Worm (Caenorhabditis elegans) whole organism, early embryonic: Measurements from ENCODE around the gene M18.6.
A peak's percentile ranks its signal among the peaks of the same experiment; 100 is the strongest.

Experiments used
- B0310.2 ChIP-seq: sonication (generic microtip); optimal IDR thresholded peaks from 2 replicates; lab custom pipeline; 2016; ENCODE audit warnings: mild to moderate bottlenecking, missing genetic modification characterization, missing compliant biosample characterization
- F13C5.2 ChIP-seq: sonication (generic microtip); optimal IDR thresholded peaks from 2 replicates; lab custom pipeline; 2017; ENCODE audit warnings: mild to moderate bottlenecking, missing genetic modification characterization, inconsistent platforms, missing compliant biosample characterization
- aly-1 ChIP-seq: sonication (generic microtip); optimal IDR thresholded peaks from 2 replicates; lab custom pipeline; 2016; ENCODE audit warnings: missing genetic modification characterization, missing compliant biosample characterization
- ama-1 ChIP-seq: fragments of 150-350 bp; optimal IDR thresholded peaks from 2 replicates; lab custom pipeline; 2014
- ceh-13 ChIP-seq: fragments of 200-800 bp; sonication (Bioruptor generic); optimal IDR thresholded peaks from 2 replicates; lab custom pipeline; 2018; ENCODE audit warnings: mild to moderate bottlenecking, missing genetic modification characterization, missing compliant biosample characterization
- ceh-36 ChIP-seq: sonication (generic microtip); optimal IDR thresholded peaks from 2 replicates; lab custom pipeline; 2016; ENCODE audit warnings: missing genetic modification characterization, inconsistent platforms, missing compliant biosample characterization
- ets-7 ChIP-seq: sonication (generic microtip); optimal IDR thresholded peaks from 2 replicates; lab custom pipeline; 2016; ENCODE audit warnings: missing genotype, missing genetic modification characterization, missing compliant biosample characterization
- flt-1 ChIP-seq: fragments of 200-800 bp; sonication (Bioruptor generic); IDR thresholded peaks from 2 replicates; pipeline ENCODE4 v1.3.6; 2022; ENCODE audit warnings: missing genetic modification characterization, missing compliant biosample characterization
- hmbx-1 ChIP-seq: sonication (generic microtip); optimal IDR thresholded peaks from 2 replicates; lab custom pipeline; 2016; ENCODE audit warnings: mild to moderate bottlenecking, missing genetic modification characterization, missing compliant biosample characterization
- hmg-4 ChIP-seq: fragments of 200-800 bp; sonication (Bioruptor generic); optimal IDR thresholded peaks from 2 replicates; lab custom pipeline; 2018; ENCODE audit warnings: mild to moderate bottlenecking, missing genetic modification characterization, missing compliant biosample characterization
- hnd-1 ChIP-seq: sonication (generic microtip); optimal IDR thresholded peaks from 2 replicates; lab custom pipeline; 2016; ENCODE audit warnings: missing genetic modification characterization, missing compliant biosample characterization
- pes-1 ChIP-seq: fragments of 200-800 bp; sonication (Bioruptor generic); IDR thresholded peaks from 2 replicates; pipeline ENCODE4 v1.3.6; 2022; ENCODE audit warnings: missing genetic modification reagents, missing genetic modification characterization, missing compliant biosample characterization
- scrt-1 ChIP-seq: fragments of 200-800 bp; sonication (Bioruptor generic); IDR thresholded peaks from 2 replicates; pipeline ENCODE4 v1.3.6; 2022; ENCODE audit warnings: missing genetic modification characterization, missing compliant biosample characterization
- sea-1 ChIP-seq: fragments of 200-800 bp; sonication (Bioruptor generic); conservative IDR thresholded peaks from 2 replicates; pipeline ENCODE4 v1.3.6; 2022; ENCODE audit warnings: missing genetic modification characterization, missing compliant biosample characterization
- tbx-11 ChIP-seq: fragments of 200-800 bp; sonication (Bioruptor generic); IDR thresholded peaks from 2 replicates; pipeline ENCODE4 v1.3.6; 2022; ENCODE audit warnings: missing genetic modification characterization, missing compliant biosample characterization
- tbx-37 ChIP-seq: fragments of 200-800 bp; sonication (Bioruptor generic); conservative IDR thresholded peaks from 2 replicates; pipeline ENCODE4 v1.3.6; 2022; ENCODE audit warnings: missing genetic modification reagents, missing genetic modification characterization, missing compliant biosample characterization
- tra-4 ChIP-seq: sonication (generic microtip); optimal IDR thresholded peaks from 2 replicates; lab custom pipeline; 2017; ENCODE audit warnings: missing genetic modification characterization, missing compliant biosample characterization

M18.6 gene

DNA sequence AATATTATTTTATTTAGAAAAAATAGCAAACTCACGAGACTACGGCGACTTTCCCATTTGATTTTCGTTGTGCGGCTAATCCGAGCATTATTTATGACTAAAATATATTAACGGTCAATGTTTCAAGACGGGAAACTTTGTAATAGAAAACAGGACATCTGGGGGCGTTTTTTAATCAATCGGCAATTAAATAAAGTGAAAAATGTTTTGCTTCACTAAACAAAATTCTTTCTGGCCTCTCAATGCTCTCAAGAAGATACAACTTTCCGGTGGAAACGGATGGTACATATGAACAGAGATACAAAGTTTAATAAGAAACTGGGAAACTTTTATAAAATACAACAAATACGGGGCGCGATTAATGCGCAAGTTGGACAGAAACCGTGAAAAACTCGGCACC is 29.8 kb downstream of the M18.6 start, which contains the start of gene B0001.2:
Gene B0001.2, minus strand, starts transcription at position 101 of the 400 bp plus-strand sequence.
- TF ChIP-seq aly-1 (tag; lab: Kevin White, UChicago) (no peak), sea-1 (no peak), tbx-37 (GFP tag; lab: Robert Waterston, UW) (no peak), tbx-11 (GFP tag; lab: Robert Waterston, UW) (no peak), ama-1 (lab: Kevin White, UChicago) (no peak), F13C5.2 (tag; lab: Kevin White, UChicago) (no peak), hnd-1 (tag; lab: Kevin White, UChicago) (no peak), ceh-13 (GFP tag; lab: Kevin White, UChicago) (no peak), tra-4 (tag; lab: Kevin White, UChicago) (no peak), pes-1 (GFP tag; lab: Robert Waterston, UW) (no peak), scrt-1 (GFP tag; lab: Robert Waterston, UW) (no peak), hmbx-1 (tag; lab: Kevin White, UChicago) (no peak), flt-1 (GFP tag; lab: Robert Waterston, UW) (no peak), hmg-4 (GFP tag; lab: Kevin White, UChicago) (no peak), ets-7 (no peak)

ce11 chrIV:12154195-12154677 is 33.1 kb downstream of the M18.6 start, which contains the start of gene B0001.7:
Gene B0001.7, minus strand, starts transcription at chrIV:12154245.
- TF ChIP-seq hmbx-1 (tag; lab: Kevin White, UChicago) (no peak), tbx-11 (GFP tag; lab: Robert Waterston, UW) (no peak), F13C5.2 (tag; lab: Kevin White, UChicago) (no peak), scrt-1 (GFP tag; lab: Robert Waterston, UW) (no peak), tbx-37 (GFP tag; lab: Robert Waterston, UW) (no peak), aly-1 (tag; lab: Kevin White, UChicago) (no peak), tra-4 (tag; lab: Kevin White, UChicago) (no peak), flt-1 (GFP tag; lab: Robert Waterston, UW) (no peak), sea-1 (no peak), ceh-13 (GFP tag; lab: Kevin White, UChicago) (no peak), hmg-4 (GFP tag; lab: Kevin White, UChicago) (no peak)

DNA sequence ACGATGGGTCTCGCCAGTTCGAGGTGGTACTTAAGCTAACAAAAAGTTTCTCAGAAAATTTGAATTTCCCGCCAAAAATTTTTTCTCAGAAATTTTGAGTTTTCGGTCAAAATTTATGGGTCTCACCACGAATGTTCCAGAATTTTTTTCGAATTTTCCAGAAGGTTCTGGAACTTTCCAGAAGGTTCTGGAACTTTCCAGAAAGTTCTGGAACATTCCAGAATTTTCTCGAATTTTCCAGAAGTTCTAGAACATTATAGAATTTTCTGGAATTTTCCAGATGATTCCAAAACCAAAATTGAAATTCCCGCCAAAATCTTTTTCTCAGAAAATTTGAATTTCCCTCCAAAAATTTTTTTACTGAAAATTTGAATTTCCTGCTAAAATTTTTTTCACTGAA is 34.7 kb downstream of the M18.6 start:
- 0 out of 2 replicates have a peak, but pooled peaks have one; percentile 32 for TF ChIP-seq tbx-11 (GFP tag; lab: Robert Waterston, UW)
- TF ChIP-seq flt-1 (GFP tag; lab: Robert Waterston, UW) = peak; percentile 29; the same call in 1 of the 2 replicates
- peak; percentile 52; the same call in 1 of the 2 replicates for TF ChIP-seq pes-1 (GFP tag; lab: Robert Waterston, UW)

DNA sequence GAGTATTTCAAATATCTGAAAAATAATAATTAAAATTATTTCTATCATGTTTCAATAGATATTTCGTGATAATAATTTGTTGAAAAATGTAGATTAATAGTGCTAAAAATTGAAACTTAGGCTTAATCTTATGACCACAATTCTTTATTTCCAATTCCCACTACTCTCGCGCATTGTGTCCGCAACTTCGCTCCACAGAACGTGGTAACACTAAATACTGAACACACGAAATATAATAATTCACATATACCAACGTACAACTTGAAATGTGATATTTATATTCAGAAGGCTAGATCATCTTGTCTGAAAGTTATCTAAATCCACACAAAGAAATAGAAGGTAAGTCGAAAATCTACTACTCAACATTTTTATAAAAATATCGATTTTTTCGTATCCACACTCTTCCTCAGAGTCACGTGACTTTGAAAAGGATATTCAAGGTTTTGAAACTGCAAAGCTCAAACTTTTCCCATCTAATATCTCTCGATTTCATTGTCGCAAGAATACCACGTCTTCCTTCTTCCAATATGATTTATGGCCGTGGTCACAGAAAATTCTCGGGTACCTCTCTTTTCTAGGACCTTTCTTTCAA is 35.6 kb downstream of the M18.6 start, which contains the start of gene eri-12:
Gene eri-12, plus strand, starts transcription at position 197 of the 592 bp plus-strand sequence.
- TF ChIP-seq flt-1 (GFP tag; lab: Robert Waterston, UW) (no peak), tbx-37 (GFP tag; lab: Robert Waterston, UW) (no peak), F13C5.2 (tag; lab: Kevin White, UChicago) (no peak), hmbx-1 (tag; lab: Kevin White, UChicago) (no peak), ceh-36 (no peak), tbx-11 (GFP tag; lab: Robert Waterston, UW) (no peak), tra-4 (tag; lab: Kevin White, UChicago) (no peak), hmg-4 (GFP tag; lab: Kevin White, UChicago) (no peak), ceh-13 (GFP tag; lab: Kevin White, UChicago) (no peak), scrt-1 (GFP tag; lab: Robert Waterston, UW) (no peak), pes-1 (GFP tag; lab: Robert Waterston, UW) (no peak)

DNA sequence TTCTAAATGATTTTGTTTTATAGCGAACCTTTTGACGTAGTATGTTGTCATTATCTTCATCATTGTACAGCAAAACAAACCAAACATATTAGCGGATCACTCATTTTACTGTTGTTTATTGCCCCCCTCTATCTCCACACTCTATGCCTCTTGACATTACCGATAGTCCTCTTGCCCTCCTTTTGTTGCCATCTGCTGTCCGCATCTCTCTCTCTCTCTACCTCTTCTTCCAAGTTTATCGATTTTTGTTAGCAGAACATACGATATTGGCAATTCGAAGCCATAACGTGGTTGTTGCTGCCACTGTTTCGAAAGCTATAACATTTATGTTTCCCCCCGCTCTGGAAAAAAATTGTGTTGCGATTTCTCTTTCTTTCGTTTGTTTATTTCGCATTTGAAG is 36.8 kb downstream of the M18.6 start:
- TF ChIP-seq tbx-37 (GFP tag; lab: Robert Waterston, UW) (no peak), sea-1 (no peak), tbx-11 (GFP tag; lab: Robert Waterston, UW) (no peak), F13C5.2 (tag; lab: Kevin White, UChicago) (no peak), aly-1 (tag; lab: Kevin White, UChicago) (no peak), ets-7 (no peak), ama-1 (lab: Kevin White, UChicago) (no peak), pes-1 (GFP tag; lab: Robert Waterston, UW) (no peak), tra-4 (tag; lab: Kevin White, UChicago) (no peak), flt-1 (GFP tag; lab: Robert Waterston, UW) (no peak), B0310.2 (tag; lab: Kevin White, UChicago) (no peak), hmbx-1 (tag; lab: Kevin White, UChicago) (no peak), hmg-4 (GFP tag; lab: Kevin White, UChicago) (no peak), scrt-1 (GFP tag; lab: Robert Waterston, UW) (no peak), ceh-13 (GFP tag; lab: Kevin White, UChicago) (no peak)

ce11 chrIV:12160421-12160820 is 39.3 kb downstream of the M18.6 start:
- no peak for TF ChIP-seq hnd-1 (tag; lab: Kevin White, UChicago)
- no peak for TF ChIP-seq tra-4 (tag; lab: Kevin White, UChicago)
- TF ChIP-seq flt-1 (GFP tag; lab: Robert Waterston, UW) = no peak
- TF ChIP-seq ets-7 = no peak
- no peak for TF ChIP-seq B0310.2 (tag; lab: Kevin White, UChicago)
- TF ChIP-seq tbx-37 (GFP tag; lab: Robert Waterston, UW) = no peak

DNA sequence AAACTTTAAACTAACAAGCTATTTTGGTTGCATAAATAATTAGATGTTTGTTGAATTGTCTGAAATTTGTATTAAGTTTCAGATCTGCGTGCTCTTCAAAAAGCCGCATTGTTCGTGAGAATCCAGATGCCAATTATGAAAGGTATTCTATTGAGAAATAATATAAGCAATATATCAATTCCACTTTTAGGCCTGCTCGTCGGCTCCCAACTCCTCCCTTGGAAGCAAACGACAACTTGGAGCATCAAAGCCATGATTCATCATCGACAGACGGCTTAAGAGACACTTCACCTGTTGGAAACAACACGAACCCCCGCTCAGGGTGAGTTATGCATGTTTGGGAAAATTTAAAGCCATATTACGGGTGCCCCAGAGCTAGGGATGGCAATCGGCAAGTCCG is 41.6 kb downstream of the M18.6 start:
- no peak for TF ChIP-seq hnd-1 (tag; lab: Kevin White, UChicago)
- no peak for TF ChIP-seq hmg-4 (GFP tag; lab: Kevin White, UChicago)
- no peak for TF ChIP-seq ceh-13 (GFP tag; lab: Kevin White, UChicago)
- no peak for TF ChIP-seq ets-7
- no peak for TF ChIP-seq F13C5.2 (tag; lab: Kevin White, UChicago)
- TF ChIP-seq hmbx-1 (tag; lab: Kevin White, UChicago) = no peak
- no peak for TF ChIP-seq tra-4 (tag; lab: Kevin White, UChicago)
- no peak for TF ChIP-seq B0310.2 (tag; lab: Kevin White, UChicago)
- no peak for TF ChIP-seq flt-1 (GFP tag; lab: Robert Waterston, UW)
- no peak for TF ChIP-seq pes-1 (GFP tag; lab: Robert Waterston, UW)
- no peak for TF ChIP-seq ceh-36
